Worm (Caenorhabditis elegans): ENCODE data around the gene ttr-7.

- TF ChIP-seq pat-9 (tag; optimal IDR thresholded peaks at IDR 0.05) (no peak), rnt-1 (tag; optimal IDR thresholded peaks at IDR 0.05) (no peak), ceh-48 (tag; optimal IDR thresholded peaks at IDR 0.05) (no peak), elt-2 (tag; optimal IDR thresholded peaks at IDR 0.05) (no peak), nhr-11 (tag; optimal IDR thresholded peaks at IDR 0.05) (no peak), F13H6.1 (tag; optimal IDR thresholded peaks at IDR 0.05) (no peak)
Observed at ce11 chrIII:650539-650938, 44.7 kb downstream of the ttr-7 start.
